Fruit fly (Drosophila melanogaster) whole organism, embryonic: ENCODE measurements around the gene mRpS23.

ENCODE experiments used
- Awh ChIP-seq: fragments of 200-800 bp; sonication (Bioruptor generic); IDR thresholded peaks from 2 replicates; pipeline ENCODE4, ENCODE4 v1.3.6; 2022; ENCODE audit warnings: missing biosample characterization, missing genetic modification characterization
- CG10147 ChIP-seq: fragments of 200-800 bp; sonication (Bioruptor generic); optimal IDR thresholded peaks from 2 replicates; lab custom pipeline; 2019; ENCODE audit warnings: missing biosample characterization, mild to moderate bottlenecking, missing genetic modification characterization, moderate library complexity
- CG10274 ChIP-seq: fragments of 200-800 bp; sonication (Bioruptor generic); optimal IDR thresholded peaks from 3 replicates; lab custom pipeline; 2017; ENCODE audit warnings: missing biosample characterization, mild to moderate bottlenecking, missing genetic modification characterization
- CG11247 ChIP-seq: fragments of 200-800 bp; sonication (Bioruptor generic); IDR thresholded peaks from 2 replicates; pipeline ENCODE4 v1.3.6; 2022; ENCODE audit warnings: missing biosample characterization, missing genetic modification characterization
- CG11695 ChIP-seq: fragments of 200-800 bp; sonication (Bioruptor generic); IDR thresholded peaks from 3 replicates; pipeline ENCODE4 v1.3.6; 2022; ENCODE audit warnings: missing biosample characterization, missing genetic modification characterization
- CG11723 ChIP-seq: fragments of 200-800 bp; sonication (Bioruptor generic); optimal IDR thresholded peaks from 2 replicates; lab custom pipeline; 2017; ENCODE audit warnings: missing biosample characterization, mild to moderate bottlenecking, missing genetic modification characterization
- CG12299 ChIP-seq: fragments of 200-800 bp; sonication (Bioruptor generic); optimal IDR thresholded peaks from 2 replicates; lab custom pipeline; 2018; ENCODE audit warnings: missing biosample characterization, mild to moderate bottlenecking, missing genetic modification characterization
- CG1233 ChIP-seq: fragments of 200-800 bp; sonication (Bioruptor generic); optimal IDR thresholded peaks from 4 replicates; lab custom pipeline; 2018; ENCODE audit warnings: missing biosample characterization, mild to moderate bottlenecking, missing genetic modification characterization
- CG15269 ChIP-seq: fragments of 200-800 bp; sonication (Bioruptor generic); optimal IDR thresholded peaks from 2 replicates; lab custom pipeline; 2018; ENCODE audit warnings: missing biosample characterization, mild to moderate bottlenecking, missing genetic modification characterization, moderate library complexity
- CG15514 ChIP-seq: fragments of 200-800 bp; sonication (Bioruptor generic); optimal IDR thresholded peaks from 3 replicates; lab custom pipeline; 2017; ENCODE audit warnings: missing biosample characterization, missing genetic modification characterization, mild to moderate bottlenecking, moderate library complexity, missing genetic modification reagents
- CG1603 ChIP-seq: fragments of 200-800 bp; sonication (Bioruptor generic); optimal IDR thresholded peaks from 2 replicates; lab custom pipeline; 2019; ENCODE audit warnings: missing biosample characterization, mild to moderate bottlenecking, missing genetic modification characterization, moderate library complexity
- CG17829 ChIP-seq: fragments of 200-800 bp; optimal IDR thresholded peaks from 2 replicates; lab custom pipeline; 2019; ENCODE audit warnings: missing biosample characterization, mild to moderate bottlenecking, missing genetic modification characterization, moderate library complexity
- CG1832 ChIP-seq: fragments of 200-800 bp; sonication (Bioruptor generic); optimal IDR thresholded peaks from 2 replicates; lab custom pipeline; 2017; ENCODE audit warnings: missing biosample characterization, mild to moderate bottlenecking, missing genetic modification characterization, inconsistent platforms
- CG18619 ChIP-seq: fragments of 200-800 bp; sonication (Bioruptor generic); optimal IDR thresholded peaks from 3 replicates; lab custom pipeline; 2017; ENCODE audit warnings: missing biosample characterization, mild to moderate bottlenecking, missing genetic modification characterization
- CG2116 ChIP-seq: fragments of 200-800 bp; sonication (Bioruptor generic); optimal IDR thresholded peaks from 3 replicates; lab custom pipeline; 2018; ENCODE audit warnings: missing biosample characterization, mild to moderate bottlenecking, missing genetic modification characterization
- CG30431 ChIP-seq: fragments of 200-800 bp; sonication (Bioruptor generic); optimal IDR thresholded peaks from 2 replicates; lab custom pipeline; 2017; ENCODE audit warnings: missing biosample characterization, missing genetic modification characterization
- CG33557 ChIP-seq: fragments of 200-800 bp; sonication (Bioruptor generic); optimal IDR thresholded peaks from 2 replicates; lab custom pipeline; 2019; ENCODE audit warnings: missing biosample characterization, mild to moderate bottlenecking, missing genetic modification characterization, moderate library complexity
- CG3838 ChIP-seq: fragments of 200-800 bp; sonication (Bioruptor generic); optimal IDR thresholded peaks from 3 replicates; lab custom pipeline; 2016; ENCODE audit warnings: missing biosample characterization, missing genetic modification characterization
- CG3847 ChIP-seq: fragments of 200-800 bp; sonication (Bioruptor generic); IDR thresholded peaks from 2 replicates; pipeline ENCODE4 v1.3.6; 2022; ENCODE audit warnings: missing biosample characterization, missing genetic modification characterization
- CG4360 ChIP-seq: fragments of 200-800 bp; sonication (Bioruptor generic); IDR thresholded peaks from 2 replicates; pipeline ENCODE4 v1.3.6; 2022; ENCODE audit warnings: missing biosample characterization, missing genetic modification characterization
- CG6689 ChIP-seq: fragments of 200-800 bp; sonication (Bioruptor generic); IDR thresholded peaks from 2 replicates; pipeline ENCODE4 v1.3.6; 2022; ENCODE audit warnings: missing biosample characterization, missing genetic modification characterization
- CG6791 ChIP-seq: fragments of 200-800 bp; sonication (Bioruptor generic); IDR thresholded peaks from 3 replicates; pipeline ENCODE4 v1.3.6; 2022; ENCODE audit warnings: missing biosample characterization, missing genetic modification characterization; ENCODE audit not compliant: partially characterized antibody
- CG7928 ChIP-seq: fragments of 200-800 bp; sonication (Bioruptor generic); optimal IDR thresholded peaks from 2 replicates; lab custom pipeline; 2017; ENCODE audit warnings: missing biosample characterization, mild to moderate bottlenecking, missing genetic modification characterization
- CG9609 ChIP-seq: fragments of 200-800 bp; sonication (Bioruptor generic); optimal IDR thresholded peaks from 3 replicates; lab custom pipeline; 2016; ENCODE audit warnings: missing biosample characterization, missing genetic modification characterization
- Chrac-16 ChIP-seq: fragments of 200-800 bp; sonication (Bioruptor generic); optimal IDR thresholded peaks from 3 replicates; lab custom pipeline; 2016; ENCODE audit warnings: missing biosample characterization, missing genetic modification characterization
- CoRest ChIP-seq: fragments of 200-800 bp; sonication (Bioruptor generic); optimal IDR thresholded peaks from 3 replicates; lab custom pipeline; 2018; ENCODE audit warnings: missing biosample characterization, mild to moderate bottlenecking, missing genetic modification characterization, moderate library complexity
- CrebB ChIP-seq: fragments of 200-800 bp; sonication (Bioruptor generic); optimal IDR thresholded peaks from 3 replicates; lab custom pipeline; 2018; ENCODE audit warnings: missing biosample characterization, mild to moderate bottlenecking, missing genetic modification characterization
- Dfd ChIP-seq, 2 experiments: fragments of >200 bp; optimal IDR thresholded peaks; 2 replicates each; lab custom pipeline; 2017; ENCODE audit warnings: missing biosample characterization in 2 of 2, missing genetic modification characterization in 2 of 2
- Doc2 ChIP-seq: fragments of 200-800 bp; sonication (Bioruptor generic); IDR thresholded peaks from 2 replicates; pipeline ENCODE4 v1.3.6; 2022; ENCODE audit warnings: missing biosample characterization, missing genetic modification characterization
- E2f1 ChIP-seq: fragments of 200-800 bp; sonication (Bioruptor generic); IDR thresholded peaks from 2 replicates; pipeline ENCODE4 v1.3.6; 2022; ENCODE audit warnings: missing biosample characterization, missing genetic modification characterization
- Fer1 ChIP-seq: fragments of 200-800 bp; sonication (Bioruptor generic); optimal IDR thresholded peaks from 2 replicates; lab custom pipeline; 2017; ENCODE audit warnings: missing biosample characterization, mild to moderate bottlenecking, missing genetic modification characterization
- Gsc ChIP-seq: fragments of 200-800 bp; sonication (Bioruptor generic); IDR thresholded peaks from 2 replicates; pipeline ENCODE4 v1.3.6; 2022; ENCODE audit warnings: missing biosample characterization, missing genetic modification characterization
- HLH4C ChIP-seq: fragments of 200-800 bp; sonication (Bioruptor generic); IDR thresholded peaks from 3 replicates; pipeline ENCODE4 v1.3.6; 2022; ENCODE audit warnings: missing biosample characterization, missing genetic modification characterization; ENCODE audit not compliant: partially characterized antibody
- Hand ChIP-seq: fragments of 200-800 bp; sonication (Bioruptor generic); optimal IDR thresholded peaks from 2 replicates; lab custom pipeline; 2017; ENCODE audit warnings: mild to moderate bottlenecking, missing biosample characterization, missing genetic modification reagents, missing genetic modification characterization
- HmgZ ChIP-seq: fragments of 200-800 bp; sonication (Bioruptor generic); optimal IDR thresholded peaks from 2 replicates; lab custom pipeline; 2018; ENCODE audit warnings: missing biosample characterization, mild to moderate bottlenecking, missing genetic modification characterization
- NFAT ChIP-seq: fragments of 200-800 bp; sonication (Bioruptor generic); IDR thresholded peaks from 2 replicates; pipeline ENCODE4 v1.3.6; 2022; ENCODE audit warnings: missing biosample characterization, missing genetic modification characterization
- Poxn ChIP-seq: fragments of 200-800 bp; sonication (Bioruptor generic); IDR thresholded peaks from 2 replicates; pipeline ENCODE4 v1.3.6; 2022; ENCODE audit warnings: missing biosample characterization, missing genetic modification characterization
- Scr ChIP-seq: fragments of 200-800 bp; sonication (Bioruptor generic); IDR thresholded peaks from 2 replicates; pipeline ENCODE4 v1.3.6; 2022; ENCODE audit warnings: missing biosample characterization, missing genetic modification characterization; ENCODE audit not compliant: partially characterized antibody
- Ssrp ChIP-seq: fragments of 200-800 bp; sonication (Bioruptor generic); optimal IDR thresholded peaks from 2 replicates; lab custom pipeline; 2018; ENCODE audit warnings: missing biosample characterization, mild to moderate bottlenecking, missing genetic modification characterization, moderate library complexity
- TFAM ChIP-seq: fragments of 200-800 bp; sonication (Bioruptor generic); optimal IDR thresholded peaks from 2 replicates; lab custom pipeline; 2017; ENCODE audit warnings: missing biosample characterization, missing genetic modification characterization, inconsistent platforms
- Tbp ChIP-seq: fragments of >200 bp; optimal IDR thresholded peaks from 2 replicates; lab custom pipeline; 2018; ENCODE audit warnings: missing biosample characterization, missing genetic modification characterization
- ap ChIP-seq: fragments of 200-800 bp; sonication (Bioruptor generic); IDR thresholded peaks from 2 replicates; pipeline ENCODE4 v1.3.6; 2022; ENCODE audit warnings: missing biosample characterization, missing genetic modification characterization
- disco-r ChIP-seq: fragments of 200-800 bp; sonication (Bioruptor generic); optimal IDR thresholded peaks from 2 replicates; lab custom pipeline; 2016; ENCODE audit warnings: missing biosample characterization, missing genetic modification characterization
- eyg ChIP-seq: fragments of 200-800 bp; sonication (Bioruptor generic); optimal IDR thresholded peaks from 3 replicates; lab custom pipeline; 2016; ENCODE audit warnings: missing biosample characterization, missing genetic modification characterization
- fru ChIP-seq: fragments of >200 bp; optimal IDR thresholded peaks from 2 replicates; lab custom pipeline; 2017
- gsb-n ChIP-seq: fragments of 200-800 bp; sonication (Bioruptor generic); optimal IDR thresholded peaks from 3 replicates; lab custom pipeline; 2018; ENCODE audit warnings: missing biosample characterization, mild to moderate bottlenecking, missing genetic modification characterization
- hth ChIP-seq: fragments of >200 bp; optimal IDR thresholded peaks from 2 replicates; lab custom pipeline; 2017; ENCODE audit warnings: inconsistent platforms
- inv ChIP-seq: fragments of 200-800 bp; sonication (Bioruptor generic); IDR thresholded peaks from 2 replicates; pipeline ENCODE4 v1.3.6; 2022; ENCODE audit warnings: missing biosample characterization, missing genetic modification characterization; ENCODE audit not compliant: partially characterized antibody
- nerfin-2 ChIP-seq: fragments of 200-800 bp; sonication (Bioruptor generic); IDR thresholded peaks from 2 replicates; pipeline ENCODE4 v1.3.6; 2022; ENCODE audit warnings: missing biosample characterization, missing genetic modification characterization; ENCODE audit not compliant: partially characterized antibody
- org-1 ChIP-seq: fragments of 200-800 bp; sonication (Bioruptor generic); optimal IDR thresholded peaks from 2 replicates; lab custom pipeline; 2017; ENCODE audit warnings: missing biosample characterization, missing genetic modification characterization
- pros ChIP-seq: fragments of 200-800 bp; sonication (Bioruptor generic); optimal IDR thresholded peaks from 3 replicates; lab custom pipeline; 2019; ENCODE audit warnings: missing biosample characterization, mild to moderate bottlenecking, missing genetic modification characterization, moderate library complexity
- ranshi ChIP-seq: fragments of 200-800 bp; sonication (Bioruptor generic); IDR thresholded peaks from 2 replicates; pipeline ENCODE4 v1.3.6; 2022; ENCODE audit warnings: missing biosample characterization, missing genetic modification characterization
- sr ChIP-seq: fragments of 200-800 bp; sonication (Bioruptor generic); IDR thresholded peaks from 3 replicates; pipeline ENCODE4 v1.3.6; 2022; ENCODE audit warnings: missing biosample characterization, missing genetic modification characterization

mRpS23 gene

dm6 chr2L:13876698-13877097, 41.8 kb upstream of the mRpS23 start (continued):
- no peak for TF ChIP-seq nerfin-2 (GFP tag; lab: Robert Waterston, UW)
- TF ChIP-seq CG17829, result peak; percentile 35
- TF ChIP-seq CrebB, result no peak
- no peak for TF ChIP-seq CG6689 (GFP tag; lab: Robert Waterston, UW)
- TF ChIP-seq ranshi (GFP tag; lab: Robert Waterston, UW), result no peak
- no peak for TF ChIP-seq CG11247 (GFP tag; lab: Robert Waterston, UW)
- TF ChIP-seq eyg (GFP tag; lab: Kevin White, UChicago), result no peak
- TF ChIP-seq CG15514 (GFP tag; lab: Kevin White, UChicago), result no peak
- TF ChIP-seq org-1 (GFP tag; lab: Kevin White, UChicago), result no peak
- no peak for TF ChIP-seq HLH4C
- TF ChIP-seq CG15269 (tag; lab: Kevin White, UChicago), result no peak
- TF ChIP-seq CG33557 (GFP tag; lab: Kevin White, UChicago), result peak; percentile 37
- TF ChIP-seq sr (GFP tag; lab: Robert Waterston, UW), result no peak
- no peak for TF ChIP-seq inv (GFP tag; lab: Robert Waterston, UW)
- no peak for TF ChIP-seq CG1603 (tag; lab: Kevin White, UChicago)
- TF ChIP-seq Doc2 (GFP tag; lab: Robert Waterston, UW), result no peak
- no peak for TF ChIP-seq NFAT (GFP tag; lab: Robert Waterston, UW)
- TF ChIP-seq hth (lab: Kevin White, UChicago), result no peak
- no peak for TF ChIP-seq Tbp (GFP tag; lab: Kevin White, UChicago)
- TF ChIP-seq CG30431, result no peak
- TF ChIP-seq CG3838, result no peak
- TF ChIP-seq Gsc (GFP tag; lab: Robert Waterston, UW), result no peak
- no peak for TF ChIP-seq CG11723 (GFP tag; lab: Kevin White, UChicago)
- no peak for TF ChIP-seq CG9609 (GFP tag; lab: Kevin White, UChicago)
- TF ChIP-seq Fer1, result peak; percentile 10
- no peak for TF ChIP-seq CG7928 (GFP tag; lab: Kevin White, UChicago)
- no peak for TF ChIP-seq CG12299 (tag; lab: Kevin White, UChicago)
- no peak for TF ChIP-seq CG10147
- no peak for TF ChIP-seq CG11695 (GFP tag; lab: Robert Waterston, UW)
- TF ChIP-seq CG18619 (GFP tag; lab: Kevin White, UChicago), result peak; percentile 20
- TF ChIP-seq E2f1 (GFP tag; lab: Robert Waterston, UW), result no peak
- TF ChIP-seq Hand (GFP tag; lab: Kevin White, UChicago), result no peak
- no peak for TF ChIP-seq disco-r
- no peak for TF ChIP-seq CG2116
- no peak for TF ChIP-seq Scr (GFP tag; lab: Robert Waterston, UW)
- peak; percentile 8 for TF ChIP-seq Chrac-16 (GFP tag; lab: Kevin White, UChicago)
- TF ChIP-seq CG3847 (GFP tag; lab: Robert Waterston, UW), result no peak
- TF ChIP-seq Ssrp (tag; lab: Kevin White, UChicago), result peak; percentile 57
- TF ChIP-seq HmgZ (tag; lab: Kevin White, UChicago), result no peak
- no peak for TF ChIP-seq Dfd (GFP tag; optimal IDR thresholded peaks at IDR 0.05; lab: Kevin White, UChicago)
- no peak for TF ChIP-seq CG1233 (GFP tag; lab: Kevin White, UChicago)
- no peak for TF ChIP-seq ap (GFP tag; lab: Robert Waterston, UW)
- TF ChIP-seq gsb-n (tag; lab: Kevin White, UChicago), result no peak
- TF ChIP-seq pros (GFP tag; lab: Kevin White, UChicago), result peak; percentile 70
- no peak for TF ChIP-seq Poxn (GFP tag; lab: Robert Waterston, UW)
- TF ChIP-seq CG4360 (GFP tag; lab: Robert Waterston, UW), result no peak
- TF ChIP-seq CG6791 (GFP tag; lab: Robert Waterston, UW), result no peak
- TF ChIP-seq fru (lab: Kevin White, UChicago), result no peak
- TF ChIP-seq Awh, result no peak
- TF ChIP-seq CoRest, result peak; percentile 54
- no peak for TF ChIP-seq CG1832 (GFP tag; lab: Kevin White, UChicago)
- no peak for TF ChIP-seq TFAM
- TF ChIP-seq CG10274 (GFP tag; lab: Kevin White, UChicago), result no peak
